Fruit fly (Drosophila melanogaster): ENCODE data around the gene Pbp95.
A peak's percentile ranks its signal among the peaks of the same experiment; 100 is the strongest.

The Pbp95 gene

DNA sequence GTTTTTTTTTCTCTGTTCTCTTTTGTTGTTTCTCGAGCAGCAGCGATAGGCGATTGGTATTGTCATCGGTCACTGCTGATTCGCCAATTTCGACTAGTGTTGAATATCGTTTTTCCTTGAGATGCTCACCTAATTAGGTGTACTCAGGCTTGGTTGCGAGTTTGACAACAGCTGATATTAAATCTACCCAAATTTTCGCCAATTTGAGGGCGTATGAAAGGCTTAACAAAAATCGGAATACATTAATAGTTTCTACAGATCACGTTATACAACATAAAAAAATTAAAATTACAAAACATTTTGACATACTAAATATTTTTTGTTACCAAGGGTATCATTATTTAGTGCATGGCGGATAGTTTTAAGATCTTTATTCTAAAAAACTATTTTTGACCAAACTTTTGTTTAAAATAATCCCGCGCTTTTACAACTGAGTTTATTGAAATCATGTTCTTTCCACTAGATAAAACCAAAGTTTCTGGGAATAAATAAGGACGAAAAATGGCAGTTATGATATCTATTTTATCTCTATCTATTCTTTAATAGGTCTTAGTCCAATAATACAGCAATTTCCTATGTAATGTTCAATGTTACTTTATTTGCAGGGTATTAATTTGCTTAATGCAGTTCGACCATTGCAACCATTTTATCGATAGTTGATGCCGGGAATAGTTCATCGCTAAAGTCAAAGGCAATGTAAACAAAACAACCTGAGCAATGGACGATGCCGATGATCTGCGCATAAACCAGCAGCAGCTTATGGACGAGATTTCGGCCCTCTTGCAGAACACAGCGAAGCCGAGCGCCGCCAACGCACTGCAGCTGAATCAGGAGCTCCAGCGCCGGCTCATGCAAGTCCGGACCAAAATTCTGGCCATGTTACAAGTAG lies at the start of gene Pbp95, which contains the start of gene CG10435 (continued):
- TF ChIP-seq CG34224 (GFP tag; IDR thresholded peaks at IDR 0.05; ENCODE audit: partially characterized antibody), result peak; percentile 64; the same call in 2 of the 3 replicates
- TF ChIP-seq CG7963 (GFP tag; IDR thresholded peaks at IDR 0.05; ENCODE audit: partially characterized antibody), result 0 out of 3 replicates have a peak, but pooled peaks have one; percentile 26
- no peak for TF ChIP-seq ewg (GFP tag; optimal IDR thresholded peaks at IDR 0.05)
- peak; percentile 49 for TF ChIP-seq Hsf (GFP tag; optimal IDR thresholded peaks at IDR 0.05)
- TF ChIP-seq bowl (GFP tag; IDR thresholded peaks at IDR 0.05), result no peak
- no peak; the same call in 1 of the 2 replicates for TF ChIP-seq danr (GFP tag; IDR thresholded peaks at IDR 0.05)
- no peak for TF ChIP-seq sug (tag; optimal IDR thresholded peaks at IDR 0.05)
- 0 out of 2 replicates have a peak, but pooled peaks have one; percentile 18 for TF ChIP-seq Adf1 (GFP tag; IDR thresholded peaks at IDR 0.05)
- TF ChIP-seq MBD-R2 (GFP tag; IDR thresholded peaks at IDR 0.05), result peak; percentile 79
- TF ChIP-seq CG9609 (GFP tag; optimal IDR thresholded peaks at IDR 0.05), result peak; percentile 38
- no peak for TF ChIP-seq CG9437 (GFP tag; optimal IDR thresholded peaks at IDR 0.05)
- no peak for TF ChIP-seq Hr39 (optimal IDR thresholded peaks at IDR 0.05)
- TF ChIP-seq ken (GFP tag; IDR thresholded peaks at IDR 0.05), result 0 out of 3 replicates have a peak, but pooled peaks have one; percentile 34
- no peak for TF ChIP-seq ttk (GFP tag; IDR thresholded peaks at IDR 0.05)
- TF ChIP-seq CG12104 (GFP tag; optimal IDR thresholded peaks at IDR 0.05), result peak; percentile 8
- peak; percentile 86 for TF ChIP-seq CG15514 (GFP tag; optimal IDR thresholded peaks at IDR 0.05)
- TF ChIP-seq Med (GFP tag), result peak; percentile 95
- no peak for TF ChIP-seq CG7839 (tag; optimal IDR thresholded peaks at IDR 0.05)
- no peak for TF ChIP-seq CG11696 (GFP tag; IDR thresholded peaks at IDR 0.05)
- no peak for TF ChIP-seq emc (GFP tag; optimal IDR thresholded peaks at IDR 0.05)
- TF ChIP-seq CG7556 (GFP tag; optimal IDR thresholded peaks at IDR 0.05), result no peak
- peak in 1 of 2 experiments; percentile 34 for TF ChIP-seq bsh (GFP tag; optimal IDR thresholded peaks at IDR 0.05)
- no peak; the same call in 2 of the 3 replicates for TF ChIP-seq CG17361 (GFP tag; IDR thresholded peaks at IDR 0.05)
- TF ChIP-seq HLHmδ (GFP tag; optimal IDR thresholded peaks at IDR 0.05), result no peak
- no peak for TF ChIP-seq CG7745 (tag; optimal IDR thresholded peaks at IDR 0.05)
- peak; percentile 28 for TF ChIP-seq Atf3 (GFP tag; optimal IDR thresholded peaks at IDR 0.05)
- TF ChIP-seq inv (GFP tag; IDR thresholded peaks at IDR 0.05; ENCODE audit: partially characterized antibody), result peak; percentile 57
- TF ChIP-seq zf30C (GFP tag; optimal IDR thresholded peaks at IDR 0.05), result no peak
- TF ChIP-seq peb (GFP tag; IDR thresholded peaks at IDR 0.05), result no peak
- no peak for TF ChIP-seq CG3726 (GFP tag; IDR thresholded peaks at IDR 0.05)
- no peak for TF ChIP-seq CG11504 (tag; optimal IDR thresholded peaks at IDR 0.05)
- TF ChIP-seq CoRest (tag; optimal IDR thresholded peaks at IDR 0.05), result no peak
- no peak for TF ChIP-seq lov (optimal IDR thresholded peaks at IDR 0.05)
- no peak for TF ChIP-seq lov (GFP tag; IDR thresholded peaks at IDR 0.05)
- TF ChIP-seq bab2 (GFP tag; optimal IDR thresholded peaks at IDR 0.05), result peak; percentile 63
- peak; percentile 68 for TF ChIP-seq CG12391 (tag; optimal IDR thresholded peaks at IDR 0.05)
- TF ChIP-seq Lhr (GFP tag; optimal IDR thresholded peaks at IDR 0.05), result no peak
- no peak for TF ChIP-seq Sox102F (GFP tag; optimal IDR thresholded peaks at IDR 0.05)
- no peak for TF ChIP-seq eve (GFP tag; optimal IDR thresholded peaks at IDR 0.05)
- TF ChIP-seq disco-r (GFP tag; optimal IDR thresholded peaks at IDR 0.05), result no peak
- no peak for TF ChIP-seq fd64A (GFP tag; optimal IDR thresholded peaks at IDR 0.05)
- TF ChIP-seq tna (GFP tag; IDR thresholded peaks at IDR 0.05; ENCODE audit: partially characterized antibody), result peak; percentile 54
- peak; percentile 57 for TF ChIP-seq CG34422 (GFP tag; IDR thresholded peaks at IDR 0.05)
- peak; percentile 39; the same call in 1 of the 3 replicates for TF ChIP-seq CG2889 (GFP tag; IDR thresholded peaks at IDR 0.05)
- no peak for TF ChIP-seq CG12299 (tag; optimal IDR thresholded peaks at IDR 0.05)
- no peak for TF ChIP-seq hth (optimal IDR thresholded peaks at IDR 0.05)
- TF ChIP-seq CG10274 (GFP tag; optimal IDR thresholded peaks at IDR 0.05), result peak; percentile 34
- TF ChIP-seq CG4730 (GFP tag; IDR thresholded peaks at IDR 0.05), result no peak
- TF ChIP-seq CG12744 (GFP tag; optimal IDR thresholded peaks at IDR 0.05), result no peak

Measured in whole organism, embryonic.